2 worm cellular contexts compared by ENCODE assay signal in genomic region chrX:14753514-14754076, ce11.
TF ChIP-seq lines count a peak whose summit lies in the region.

sucl-1 (plus strand) TSS chrX:14754026.

TF ChIP-seq in whole organism, L1 larva, 84 proteins besides CTCF, POLR2A, EP300 and RAD21 (continued from another document):
- peak in 1 of 2 experiments; percentile 55 for TF ChIP-seq egl-27 (tag; optimal IDR thresholded peaks at IDR 0.05; lab: Kevin White, UChicago)
- no peak for TF ChIP-seq tlp-1 (tag; optimal IDR thresholded peaks at IDR 0.05; lab: Kevin White, UChicago)
- TF ChIP-seq unc-130 (tag; optimal IDR thresholded peaks at IDR 0.05; lab: Kevin White, UChicago) = peak; percentile 39
- no peak for TF ChIP-seq vab-15 (tag; optimal IDR thresholded peaks at IDR 0.05; lab: Kevin White, UChicago)
- TF ChIP-seq alr-1 (tag; optimal IDR thresholded peaks at IDR 0.05; lab: Kevin White, UChicago; ENCODE audit: borderline replicate concordance) = no peak
- TF ChIP-seq ceh-88 (GFP tag; IDR thresholded peaks at IDR 0.05; lab: Robert Waterston, UW) = peak; percentile 47; the same call in 1 of the 2 replicates
- TF ChIP-seq fos-1 (tag; optimal IDR thresholded peaks at IDR 0.05; lab: Kevin White, UChicago) = peak; percentile 67
- TF ChIP-seq elt-3 (tag; optimal IDR thresholded peaks at IDR 0.05; lab: Kevin White, UChicago) = peak in 4 of 6 experiments; percentile 27 to 48 (median 41)
- peak; percentile 77 for TF ChIP-seq nhr-47 (tag; optimal IDR thresholded peaks at IDR 0.05; lab: Kevin White, UChicago)
- no peak for TF ChIP-seq efl-3 (GFP tag; optimal IDR thresholded peaks at IDR 0.05; lab: Kevin White, UChicago)
- no peak for TF ChIP-seq zag-1 (tag; optimal IDR thresholded peaks at IDR 0.05; lab: Kevin White, UChicago)
- no peak for TF ChIP-seq ceh-63 (GFP tag; optimal IDR thresholded peaks at IDR 0.05; lab: Kevin White, UChicago)
- peak; percentile 46 for TF ChIP-seq unc-86 (tag; optimal IDR thresholded peaks at IDR 0.05; lab: Kevin White, UChicago)
- TF ChIP-seq Y116A8C.19 (tag; optimal IDR thresholded peaks at IDR 0.05; lab: Kevin White, UChicago; ENCODE audit: borderline replicate concordance) = no peak
- no peak for TF ChIP-seq nhr-11 (tag; optimal IDR thresholded peaks at IDR 0.05; lab: Kevin White, UChicago)
- no peak for TF ChIP-seq unc-98 (GFP tag; IDR thresholded peaks at IDR 0.05; lab: Robert Waterston, UW)
- TF ChIP-seq lin-39 (tag; optimal IDR thresholded peaks at IDR 0.05; lab: Kevin White, UChicago) = no peak
- 0 out of 2 replicates have a peak, but pooled peaks have one; percentile 13 for TF ChIP-seq mab-9 (GFP tag; IDR thresholded peaks at IDR 0.05; lab: Robert Waterston, UW)
- TF ChIP-seq lin-35 (GFP tag; optimal IDR thresholded peaks at IDR 0.05; lab: Kevin White, UChicago) = peak; percentile 66 to 74
- TF ChIP-seq lsy-2 (tag; optimal IDR thresholded peaks at IDR 0.05; lab: Kevin White, UChicago) = peak; percentile 55 to 81
- TF ChIP-seq nhr-84 (tag; optimal IDR thresholded peaks at IDR 0.05; lab: Kevin White, UChicago) = no peak
- TF ChIP-seq lin-13 (GFP tag; optimal IDR thresholded peaks at IDR 0.05; lab: Kevin White, UChicago) = peak; percentile 43
TF ChIP-seq in whole organism, L1 larva: peak in this region for 51.

TF ChIP-seq in whole organism, young adult, 124 proteins besides CTCF, POLR2A, EP300 and RAD21 (continued from another document):
- TF ChIP-seq F49E8.2 (tag; optimal IDR thresholded peaks at IDR 0.05; lab: Kevin White, UChicago; ENCODE audit: insufficient read depth) (no peak), hmg-1.2 (GFP tag; IDR thresholded peaks at IDR 0.05; lab: Robert Waterston, UW) (peak; percentile 81), F22D6.2 (tag; optimal IDR thresholded peaks at IDR 0.05; lab: Kevin White, UChicago) (peak; percentile 58), dox-1 (GFP tag; IDR thresholded peaks at IDR 0.05; lab: Robert Waterston, UW) (peak; percentile 94), B0336.3 (GFP tag; IDR thresholded peaks at IDR 0.05; lab: Robert Waterston, UW) (peak; percentile 46; the same call in 1 of the 2 replicates), hsf-1 (GFP tag; IDR thresholded peaks at IDR 0.05; lab: Robert Waterston, UW) (no peak), let-607 (tag; optimal IDR thresholded peaks at IDR 0.05; lab: Kevin White, UChicago) (peak; percentile 93 to 94), aptf-3 (GFP tag; IDR thresholded peaks at IDR 0.05; lab: Robert Waterston, UW) (no peak), F33H1.4 (GFP tag; IDR thresholded peaks at IDR 0.05; lab: Robert Waterston, UW) (no peak), dpff-1 (tag; optimal IDR thresholded peaks at IDR 0.05; lab: Kevin White, UChicago) (no peak), ztf-22 (GFP tag; optimal IDR thresholded peaks at IDR 0.05; lab: Kevin White, UChicago) (no peak)
